Worm (Caenorhabditis elegans) whole organism, young adult: ENCODE results near the gene F54B11.7.

Experiments
- C06A6.2 ChIP-seq: fragments of 200-800 bp; sonication (Bioruptor generic); conservative IDR thresholded peaks from 2 replicates; pipeline ENCODE4 v1.3.6; 2022; ENCODE audit warnings: missing genetic modification characterization, missing compliant biosample characterization
- F33H1.4 ChIP-seq: fragments of 200-800 bp; sonication (Bioruptor generic); IDR thresholded peaks from 2 replicates; pipeline ENCODE4 v1.3.6; 2022; ENCODE audit warnings: missing genetic modification reagents, missing genetic modification characterization, missing compliant biosample characterization
- F55B11.4 ChIP-seq: sonication (generic microtip); optimal IDR thresholded peaks from 2 replicates; lab custom pipeline; 2016; ENCODE audit warnings: missing compliant biosample characterization, missing genetic modification characterization, borderline replicate concordance; ENCODE audit not compliant: insufficient read depth
- F57C9.4 ChIP-seq: sonication (generic microtip); optimal IDR thresholded peaks from 2 replicates; lab custom pipeline; 2017; ENCODE audit warnings: mild to moderate bottlenecking, missing genetic modification characterization, missing compliant biosample characterization
- K11D2.4 ChIP-seq: fragments of 200-800 bp; sonication (Bioruptor generic); IDR thresholded peaks from 2 replicates; pipeline ENCODE4 v1.3.6; 2022; ENCODE audit warnings: missing genetic modification reagents, missing genetic modification characterization, missing compliant biosample characterization
- K12H6.12 ChIP-seq: fragments of 200-800 bp; sonication (Bioruptor generic); optimal IDR thresholded peaks from 2 replicates; lab custom pipeline; 2018; ENCODE audit warnings: mild to moderate bottlenecking, missing genetic modification characterization, missing compliant biosample characterization
- T07F8.4 ChIP-seq: sonication (generic microtip); optimal IDR thresholded peaks from 2 replicates; lab custom pipeline; 2016; ENCODE audit warnings: mild to moderate bottlenecking, missing genetic modification characterization, moderate library complexity, missing compliant biosample characterization
- Y53G8AR.9 ChIP-seq: fragments of 200-800 bp; sonication (Bioruptor generic); conservative IDR thresholded peaks from 2 replicates; pipeline ENCODE4 v1.3.6; 2022; ENCODE audit warnings: missing genetic modification reagents, missing genetic modification characterization, missing compliant biosample characterization
- Y79H2A.3 ChIP-seq: fragments of 200-800 bp; sonication (Bioruptor generic); conservative IDR thresholded peaks from 2 replicates; pipeline ENCODE4 v1.3.6; 2022; ENCODE audit warnings: missing genetic modification reagents, missing genetic modification characterization, missing compliant biosample characterization
- ZK185.1 ChIP-seq: sonication (generic microtip); optimal IDR thresholded peaks from 2 replicates; lab custom pipeline; 2016; ENCODE audit warnings: mild to moderate bottlenecking, missing genetic modification characterization, missing compliant biosample characterization; ENCODE audit not compliant: poor library complexity, severe bottlenecking
- akir-1 ChIP-seq: fragments of 200-800 bp; sonication (Bioruptor generic); optimal IDR thresholded peaks from 2 replicates; lab custom pipeline; 2018; ENCODE audit warnings: mild to moderate bottlenecking, missing genetic modification characterization, moderate library complexity, missing compliant biosample characterization
- ama-1 ChIP-seq, 3 experiments: fragments of 150-350 bp in 1 of 3; sonication (generic microtip) in 2 of 3; optimal IDR thresholded peaks; 2 replicates each; lab custom pipeline; 2014 to 2018; ENCODE audit warnings: missing biosample characterization in 2 of 3, missing genetic modification characterization in 2 of 3, missing genetic modification reagents in 2 of 3
- attf-3 ChIP-seq: fragments of 200-800 bp; sonication (Bioruptor generic); conservative IDR thresholded peaks from 2 replicates; pipeline ENCODE4 v1.3.6; 2022; ENCODE audit warnings: missing genetic modification reagents, missing genetic modification characterization, missing compliant biosample characterization
- attf-5 ChIP-seq: fragments of 200-800 bp; sonication (Bioruptor generic); optimal IDR thresholded peaks from 2 replicates; lab custom pipeline; 2018; ENCODE audit warnings: mild to moderate bottlenecking, missing genetic modification characterization, missing compliant biosample characterization
- ceh-58 ChIP-seq: fragments of 200-800 bp; sonication (Bioruptor generic); IDR thresholded peaks from 2 replicates; pipeline ENCODE4 v1.3.6; 2022; ENCODE audit warnings: missing genetic modification characterization, missing compliant biosample characterization
- ceh-79 ChIP-seq: sonication (generic microtip); optimal IDR thresholded peaks from 2 replicates; lab custom pipeline; 2017; ENCODE audit warnings: mild to moderate bottlenecking, missing genetic modification characterization, missing compliant biosample characterization
- ceh-91 ChIP-seq: fragments of 200-800 bp; sonication (Bioruptor generic); IDR thresholded peaks from 2 replicates; pipeline ENCODE4 v1.3.6; 2022; ENCODE audit warnings: missing genetic modification reagents, missing genetic modification characterization, missing compliant biosample characterization
- die-1 ChIP-seq: sonication (generic microtip); optimal IDR thresholded peaks from 2 replicates; lab custom pipeline; 2016; ENCODE audit warnings: missing genotype, mild to moderate bottlenecking, missing genetic modification characterization, missing compliant biosample characterization
- dpl-1 ChIP-seq: fragments of 150-350 bp; optimal IDR thresholded peaks from 2 replicates; lab custom pipeline; 2014; ENCODE audit warnings: missing biosample characterization, missing genetic modification reagents, missing genetic modification characterization
- egl-18 ChIP-seq: fragments of 200-800 bp; sonication (Bioruptor generic); IDR thresholded peaks from 2 replicates; pipeline ENCODE4 v1.3.6; 2022; ENCODE audit warnings: missing genetic modification reagents, missing genetic modification characterization, missing compliant biosample characterization
- egrh-3 ChIP-seq: fragments of 200-800 bp; sonication (Bioruptor generic); IDR thresholded peaks from 2 replicates; pipeline ENCODE4 v1.3.6; 2022; ENCODE audit warnings: missing genetic modification reagents, missing genetic modification characterization, missing compliant biosample characterization
- ekl-4 ChIP-seq: fragments of 200-800 bp; sonication (Bioruptor generic); IDR thresholded peaks from 2 replicates; pipeline ENCODE4 v1.3.6; 2022; ENCODE audit warnings: missing genetic modification reagents, missing genetic modification characterization, missing compliant biosample characterization
- fkh-3 ChIP-seq: sonication (generic microtip); optimal IDR thresholded peaks from 2 replicates; lab custom pipeline; 2016; ENCODE audit warnings: mild to moderate bottlenecking, missing genetic modification characterization, missing compliant biosample characterization
- gei-17 ChIP-seq: fragments of 200-800 bp; sonication (Bioruptor generic); optimal IDR thresholded peaks from 2 replicates; lab custom pipeline; 2018; ENCODE audit warnings: mild to moderate bottlenecking, missing genetic modification characterization, missing compliant biosample characterization
- hrde-1 ChIP-seq: sonication (generic microtip); optimal IDR thresholded peaks from 2 replicates; lab custom pipeline; 2016; ENCODE audit warnings: missing genetic modification characterization, mild to moderate bottlenecking, missing compliant biosample characterization, moderate library complexity, missing genotype, missing genetic modification reagents, borderline replicate concordance
- lin-26 ChIP-seq: fragments of 200-800 bp; sonication (Bioruptor generic); IDR thresholded peaks from 2 replicates; pipeline ENCODE4 v1.3.6; 2022; ENCODE audit warnings: missing genetic modification reagents, missing genetic modification characterization, missing compliant biosample characterization
- madf-3 ChIP-seq: fragments of 200-800 bp; sonication (Bioruptor generic); IDR thresholded peaks from 2 replicates; pipeline ENCODE4 v1.3.6; 2022; ENCODE audit warnings: missing genetic modification reagents, missing genetic modification characterization, missing compliant biosample characterization
- mes-4 ChIP-seq: sonication (generic microtip); optimal IDR thresholded peaks from 2 replicates; lab custom pipeline; 2016; ENCODE audit warnings: missing genotype, missing genetic modification characterization, missing compliant biosample characterization
- nfyb-1 ChIP-seq: fragments of 200-800 bp; sonication (Bioruptor generic); IDR thresholded peaks from 2 replicates; pipeline ENCODE4 v1.3.6; 2022; ENCODE audit warnings: missing genetic modification reagents, missing genetic modification characterization, missing compliant biosample characterization
- nhr-120 ChIP-seq: fragments of 200-800 bp; sonication (Bioruptor generic); IDR thresholded peaks from 2 replicates; pipeline ENCODE4 v1.3.6; 2022; ENCODE audit warnings: missing genetic modification characterization, missing compliant biosample characterization
- nhr-179 ChIP-seq: sonication (generic microtip); optimal IDR thresholded peaks from 2 replicates; lab custom pipeline; 2016; ENCODE audit warnings: mild to moderate bottlenecking, missing genetic modification characterization, missing compliant biosample characterization
- pbrm-1 ChIP-seq: fragments of 200-800 bp; sonication (Bioruptor generic); IDR thresholded peaks from 2 replicates; pipeline ENCODE4 v1.3.6; 2022; ENCODE audit warnings: missing genetic modification reagents, missing genetic modification characterization, missing compliant biosample characterization
- rcor-1 ChIP-seq: fragments of 200-800 bp; sonication (Bioruptor generic); IDR thresholded peaks from 2 replicates; pipeline ENCODE4 v1.3.6; 2022; ENCODE audit warnings: missing genetic modification reagents, missing genetic modification characterization, missing compliant biosample characterization
- rec-8 ChIP-seq, 2 experiments: sonication (generic microtip); optimal IDR thresholded peaks; 2 replicates each; lab custom pipeline; 2016; ENCODE audit warnings: mild to moderate bottlenecking in 2 of 2, missing genetic modification characterization in 2 of 2, missing genetic modification reagents in 2 of 2, missing genotype in 2 of 2, missing biosample characterization in 1 of 2, missing compliant biosample characterization in 1 of 2, moderate library complexity in 1 of 2
- rpc-1 ChIP-seq, 2 experiments: fragments of 150-350 bp in 1 of 2; sonication (generic microtip) in 1 of 2; optimal IDR thresholded peaks; 2 replicates each; lab custom pipeline; 2014 to 2018; ENCODE audit warnings: missing biosample characterization in 1 of 2, missing genetic modification characterization in 1 of 2, missing genetic modification reagents in 1 of 2, missing genotype in 1 of 2
- tlf-1 ChIP-seq: fragments of 200-800 bp; sonication (Bioruptor generic); optimal IDR thresholded peaks from 2 replicates; lab custom pipeline; 2018; ENCODE audit warnings: mild to moderate bottlenecking, missing genetic modification characterization, missing compliant biosample characterization
- ztf-25 ChIP-seq: fragments of 200-800 bp; sonication (Bioruptor generic); IDR thresholded peaks from 2 replicates; pipeline ENCODE4 v1.3.6; 2022; ENCODE audit warnings: missing genetic modification reagents, missing genetic modification characterization, missing compliant biosample characterization
- ztf-3 ChIP-seq: fragments of 200-800 bp; sonication (Bioruptor generic); optimal IDR thresholded peaks from 2 replicates; lab custom pipeline; 2018; ENCODE audit warnings: mild to moderate bottlenecking, missing genetic modification characterization, missing compliant biosample characterization

F54B11.7 gene

ce11 chrX:13598021-13598499 is 2.2 kb upstream of the F54B11.7 start, which contains the start of gene bra-1 (continued):
- TF ChIP-seq nhr-120 (GFP tag; lab: Robert Waterston, UW) (no peak), ZK185.1 (tag; lab: Kevin White, UChicago) (no peak), F57C9.4 (tag; lab: Kevin White, UChicago) (no peak), C06A6.2 (GFP tag; lab: Robert Waterston, UW) (no peak), ztf-25 (GFP tag; lab: Robert Waterston, UW) (no peak), K12H6.12 (tag; lab: Kevin White, UChicago) (peak; percentile 6), T07F8.4 (no peak), hrde-1 (tag; lab: Kevin White, UChicago) (no peak), ceh-58 (GFP tag; lab: Robert Waterston, UW) (no peak), egrh-3 (GFP tag; lab: Robert Waterston, UW) (no peak), F33H1.4 (GFP tag; lab: Robert Waterston, UW) (no peak), mes-4 (no peak), fkh-3 (tag; lab: Kevin White, UChicago) (no peak), pbrm-1 (GFP tag; lab: Robert Waterston, UW) (no peak), Y53G8AR.9 (no peak), dpl-1 (GFP tag; lab: Kevin White, UChicago) (no peak), ztf-3 (GFP tag; lab: Kevin White, UChicago) (no peak), lin-26 (no peak), Y79H2A.3 (GFP tag; lab: Robert Waterston, UW) (no peak), ama-1 (optimal IDR thresholded peaks at IDR 0.05; lab: Kevin White, UChicago) (no peak), ama-1 (GFP tag; optimal IDR thresholded peaks at IDR 0.05; lab: Kevin White, UChicago) (no peak), K11D2.4 (no peak), rpc-1 (optimal IDR thresholded peaks at IDR 0.05; lab: Kevin White, UChicago) (no peak), rpc-1 (tag; optimal IDR thresholded peaks at IDR 0.05; lab: Kevin White, UChicago) (no peak), gei-17 (GFP tag; lab: Kevin White, UChicago) (no peak), nfyb-1 (GFP tag; lab: Robert Waterston, UW) (no peak), madf-3 (GFP tag; lab: Robert Waterston, UW) (no peak), nhr-179 (tag; lab: Kevin White, UChicago) (no peak), ceh-91 (GFP tag; lab: Robert Waterston, UW) (no peak), attf-3 (GFP tag; lab: Robert Waterston, UW) (peak; percentile 89), F55B11.4 (tag; lab: Kevin White, UChicago) (no peak), egl-18 (no peak), attf-5 (GFP tag; lab: Kevin White, UChicago) (peak; percentile 35), tlf-1 (GFP tag; lab: Kevin White, UChicago) (no peak), akir-1 (GFP tag; lab: Kevin White, UChicago) (no peak), rec-8 (tag; optimal IDR thresholded peaks at IDR 0.05; lab: Kevin White, UChicago) (no peak), die-1 (tag; lab: Kevin White, UChicago) (no peak)

ce11 chrX:13603826-13604225 is 3.6 kb downstream of the F54B11.7 start, which contains the start of gene F54B11.8:
Gene F54B11.8, minus strand, starts transcription at chrX:13603926.
- no peak for TF ChIP-seq rcor-1 (GFP tag; lab: Robert Waterston, UW)
- TF ChIP-seq ceh-79 (tag; lab: Kevin White, UChicago) = no peak
- peak; percentile 14; the same call in 1 of the 2 replicates for TF ChIP-seq ekl-4 (GFP tag; lab: Robert Waterston, UW)
- no peak for TF ChIP-seq C06A6.2 (GFP tag; lab: Robert Waterston, UW)
- TF ChIP-seq, all 124 proteins: peak for 1
